Worm (Caenorhabditis elegans) whole organism, L2 larva: Measurements from ENCODE around the gene srw-68.

Source experiments
- C34F6.9 ChIP-seq: fragments of 150-350 bp; optimal IDR thresholded peaks from 2 replicates; lab custom pipeline; 2014; ENCODE audit warnings: missing biosample characterization, missing genetic modification characterization
- F13H6.1 ChIP-seq: sonication (generic microtip); optimal IDR thresholded peaks from 2 replicates; lab custom pipeline; 2016; ENCODE audit warnings: missing genetic modification characterization, missing compliant biosample characterization
- R02D3.7 ChIP-seq: fragments of 150-350 bp; optimal IDR thresholded peaks from 2 replicates; lab custom pipeline; 2014; ENCODE audit warnings: missing biosample characterization, missing genetic modification characterization
- Y55F3AM.14 ChIP-seq: fragments of 200-800 bp; sonication (Bioruptor generic); optimal IDR thresholded peaks from 2 replicates; lab custom pipeline; 2018; ENCODE audit warnings: mild to moderate bottlenecking, missing genetic modification characterization, missing compliant biosample characterization
- ZK546.5 ChIP-seq: sonication (generic microtip); optimal IDR thresholded peaks from 2 replicates; lab custom pipeline; 2017; ENCODE audit warnings: missing biosample characterization, missing genetic modification characterization
- alr-1 ChIP-seq: fragments of 150-350 bp; optimal IDR thresholded peaks from 2 replicates; lab custom pipeline; 2014; ENCODE audit warnings: missing biosample characterization, missing genetic modification characterization
- aly-2 ChIP-seq: fragments of 150-350 bp; optimal IDR thresholded peaks from 2 replicates; lab custom pipeline; 2014; ENCODE audit warnings: missing biosample characterization, missing genetic modification characterization
- ama-1 ChIP-seq: fragments of 150-350 bp; optimal IDR thresholded peaks from 2 replicates; lab custom pipeline; 2018; ENCODE audit warnings: inconsistent platforms
- blmp-1 ChIP-seq: sonication (generic microtip); optimal IDR thresholded peaks from 2 replicates; lab custom pipeline; 2017; ENCODE audit warnings: missing genetic modification characterization, mild to moderate bottlenecking, missing compliant biosample characterization, antibody characterized with exemption, moderate library complexity; ENCODE audit not compliant: insufficient read depth
- ceh-16 ChIP-seq: fragments of 150-350 bp; optimal IDR thresholded peaks from 2 replicates; lab custom pipeline; 2014; ENCODE audit warnings: missing biosample characterization, missing genetic modification characterization
- ceh-82 ChIP-seq: fragments of 150-350 bp; optimal IDR thresholded peaks from 2 replicates; lab custom pipeline; 2014; ENCODE audit warnings: missing biosample characterization, missing genetic modification characterization
- crh-2 ChIP-seq: sonication (generic microtip); optimal IDR thresholded peaks from 2 replicates; lab custom pipeline; 2017; ENCODE audit warnings: missing biosample characterization, missing genetic modification characterization
- dmd-4 ChIP-seq: sonication (generic microtip); optimal IDR thresholded peaks from 2 replicates; lab custom pipeline; 2017; ENCODE audit warnings: missing biosample characterization, missing genetic modification characterization
- egl-27 ChIP-seq: sonication (generic microtip); optimal IDR thresholded peaks from 3 replicates; lab custom pipeline; 2017; ENCODE audit warnings: missing biosample characterization, missing genetic modification reagents, missing genetic modification characterization
- elt-1 ChIP-seq: fragments of 150-350 bp; optimal IDR thresholded peaks from 2 replicates; lab custom pipeline; 2014; ENCODE audit warnings: missing biosample characterization, missing genetic modification characterization
- elt-3 ChIP-seq: sonication (generic microtip); optimal IDR thresholded peaks from 2 replicates; lab custom pipeline; 2017; ENCODE audit warnings: missing biosample characterization, missing genetic modification characterization
- fos-1 ChIP-seq: fragments of 150-350 bp; optimal IDR thresholded peaks from 2 replicates; lab custom pipeline; 2014; ENCODE audit warnings: missing biosample characterization, missing genetic modification characterization
- gmeb-1 ChIP-seq: fragments of 150-350 bp; optimal IDR thresholded peaks from 2 replicates; lab custom pipeline; 2014; ENCODE audit warnings: missing biosample characterization, missing genetic modification characterization
- lin-11 ChIP-seq: fragments of 150-350 bp; sonication (generic microtip); optimal IDR thresholded peaks from 2 replicates; lab custom pipeline; 2014; ENCODE audit warnings: missing biosample characterization, missing genetic modification characterization, inconsistent platforms, mixed read lengths
- lin-13 ChIP-seq: fragments of 150-350 bp; optimal IDR thresholded peaks from 2 replicates; lab custom pipeline; 2014; ENCODE audit warnings: missing biosample characterization, missing genetic modification reagents, missing genetic modification characterization
- lin-39 ChIP-seq: fragments of 150-350 bp; optimal IDR thresholded peaks from 2 replicates; lab custom pipeline; 2014; ENCODE audit warnings: missing biosample characterization, missing genetic modification reagents, missing genetic modification characterization
- lsy-2 ChIP-seq, 2 experiments: fragments of 150-350 bp in 1 of 2; sonication (generic microtip) in 1 of 2; optimal IDR thresholded peaks; 2 replicates each; lab custom pipeline; 2014 to 2017; ENCODE audit warnings: missing biosample characterization in 2 of 2, missing genetic modification characterization in 2 of 2
- mab-5 ChIP-seq: fragments of 150-350 bp; optimal IDR thresholded peaks from 2 replicates; lab custom pipeline; 2014; ENCODE audit warnings: missing biosample characterization, missing genetic modification characterization
- mbf-1 ChIP-seq: sonication (generic microtip); optimal IDR thresholded peaks from 2 replicates; lab custom pipeline; 2017; ENCODE audit warnings: missing biosample characterization, missing genetic modification characterization
- mdl-1 ChIP-seq, 2 experiments: fragments of 150-350 bp in 1 of 2; sonication (generic microtip) in 1 of 2; optimal IDR thresholded peaks; 2 replicates each; lab custom pipeline; 2017; ENCODE audit warnings: missing biosample characterization in 2 of 2, missing genetic modification characterization in 2 of 2
- nhr-10 ChIP-seq: sonication (generic microtip); optimal IDR thresholded peaks from 2 replicates; lab custom pipeline; 2017; ENCODE audit warnings: missing biosample characterization, missing genetic modification characterization
- nhr-11 ChIP-seq: fragments of 150-350 bp; optimal IDR thresholded peaks from 2 replicates; lab custom pipeline; 2014; ENCODE audit warnings: missing biosample characterization, missing genetic modification characterization
- nhr-12 ChIP-seq: fragments of 150-350 bp; optimal IDR thresholded peaks from 2 replicates; lab custom pipeline; 2014; ENCODE audit warnings: missing biosample characterization, missing genetic modification characterization
- nhr-129 ChIP-seq: fragments of 150-350 bp; optimal IDR thresholded peaks from 2 replicates; lab custom pipeline; 2014; ENCODE audit warnings: missing biosample characterization, missing genetic modification characterization
- nhr-21 ChIP-seq: fragments of 150-350 bp; optimal IDR thresholded peaks from 2 replicates; lab custom pipeline; 2014; ENCODE audit warnings: missing biosample characterization, missing genetic modification characterization
- nhr-23 ChIP-seq: fragments of 150-350 bp; optimal IDR thresholded peaks from 2 replicates; lab custom pipeline; 2014; ENCODE audit warnings: missing biosample characterization, missing genetic modification reagents, missing genetic modification characterization
- nhr-237 ChIP-seq: fragments of 150-350 bp; optimal IDR thresholded peaks from 2 replicates; lab custom pipeline; 2014; ENCODE audit warnings: missing biosample characterization, missing genetic modification characterization
- nhr-6 ChIP-seq: fragments of 150-350 bp; optimal IDR thresholded peaks from 2 replicates; lab custom pipeline; 2014; ENCODE audit warnings: missing biosample characterization, missing genetic modification characterization
- nhr-77 ChIP-seq: fragments of 150-350 bp; optimal IDR thresholded peaks from 2 replicates; lab custom pipeline; 2014; ENCODE audit warnings: missing biosample characterization, missing genetic modification characterization
- peb-1 ChIP-seq: fragments of 150-350 bp; optimal IDR thresholded peaks from 2 replicates; lab custom pipeline; 2014; ENCODE audit warnings: missing biosample characterization, missing genetic modification characterization
- sem-4 ChIP-seq: fragments of 150-350 bp; optimal IDR thresholded peaks from 2 replicates; lab custom pipeline; 2014; ENCODE audit warnings: missing biosample characterization, missing genetic modification reagents, missing genetic modification characterization
- skn-1 ChIP-seq: sonication (generic microtip); optimal IDR thresholded peaks from 2 replicates; lab custom pipeline; 2017; ENCODE audit warnings: missing biosample characterization, missing genetic modification characterization
- sma-3 ChIP-seq: sonication (generic microtip); optimal IDR thresholded peaks from 2 replicates; lab custom pipeline; 2016; ENCODE audit warnings: missing genetic modification reagents, missing genetic modification characterization, missing compliant biosample characterization
- sma-9 ChIP-seq, 2 experiments: fragments of 150-350 bp in 1 of 2; sonication (generic microtip) in 1 of 2; optimal IDR thresholded peaks; 2 replicates each; lab custom pipeline; 2014 to 2016; ENCODE audit warnings: missing genetic modification characterization in 2 of 2, mild to moderate bottlenecking in 1 of 2, missing biosample characterization in 1 of 2, missing compliant biosample characterization in 1 of 2, missing genetic modification reagents in 1 of 2, moderate library complexity in 1 of 2
- snpc-4 ChIP-seq: fragments of 150-350 bp; optimal IDR thresholded peaks from 2 replicates; lab custom pipeline; 2014; ENCODE audit warnings: missing biosample characterization, missing genetic modification characterization
- unc-39 ChIP-seq: fragments of 150-350 bp; optimal IDR thresholded peaks from 2 replicates; lab custom pipeline; 2014; ENCODE audit warnings: missing biosample characterization, missing genetic modification characterization
- unc-62 ChIP-seq: fragments of 150-350 bp; optimal IDR thresholded peaks from 2 replicates; lab custom pipeline; 2014; ENCODE audit warnings: missing biosample characterization, missing genetic modification reagents, missing genetic modification characterization
- zag-1 ChIP-seq: fragments of 150-350 bp; optimal IDR thresholded peaks from 2 replicates; lab custom pipeline; 2014; ENCODE audit warnings: missing biosample characterization, missing genetic modification characterization
- ztf-1 ChIP-seq: fragments of 200-800 bp; sonication (Bioruptor generic); conservative IDR thresholded peaks from 2 replicates; pipeline ENCODE4 v1.3.6; 2022; ENCODE audit warnings: missing genetic modification characterization, missing compliant biosample characterization
- ztf-11 ChIP-seq: sonication (generic microtip); optimal IDR thresholded peaks from 2 replicates; lab custom pipeline; 2017; ENCODE audit warnings: missing biosample characterization, missing genetic modification characterization
- ztf-4 ChIP-seq: fragments of 150-350 bp; optimal IDR thresholded peaks from 2 replicates; lab custom pipeline; 2014; ENCODE audit warnings: missing biosample characterization, missing genetic modification characterization

The srw-68 gene

ce11 chrV:7415780-7416428, 10.6 kb downstream of the srw-68 start, which contains the start of gene F18E3.13 (continued):
- TF ChIP-seq nhr-77 (tag; lab: Kevin White, UChicago) = no peak
- TF ChIP-seq egl-27 = peak; percentile 65
- TF ChIP-seq sem-4 (tag; lab: Kevin White, UChicago) = peak; percentile 48
- TF ChIP-seq ama-1 (lab: Kevin White, UChicago) = peak; percentile 86
- peak in 1 of 2 experiments; percentile 25 for TF ChIP-seq lsy-2 (tag; optimal IDR thresholded peaks at IDR 0.05; lab: Kevin White, UChicago)
- TF ChIP-seq F13H6.1 (tag; lab: Kevin White, UChicago) = peak; percentile 35
- TF ChIP-seq mab-5 (tag; lab: Kevin White, UChicago) = no peak
- TF ChIP-seq gmeb-1 (tag; lab: Kevin White, UChicago) = no peak

DNA sequence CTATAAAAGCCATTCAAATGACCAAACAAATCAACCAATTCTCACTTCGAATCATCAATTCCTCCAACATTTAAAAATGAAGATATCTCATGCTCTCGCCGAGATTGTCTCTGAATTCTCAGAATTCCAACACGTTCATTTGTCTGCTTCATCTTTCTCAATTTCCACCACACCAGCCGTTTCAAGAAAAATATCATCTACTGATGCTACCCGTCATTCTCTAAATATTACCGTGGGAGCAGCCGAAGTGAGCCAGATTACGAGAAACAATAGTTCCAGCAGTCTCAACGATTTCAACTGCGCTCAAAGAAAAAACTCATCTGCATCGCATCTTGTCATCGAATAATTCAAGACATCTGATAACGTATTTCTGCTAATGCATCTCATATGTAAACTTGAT, 11.6 kb downstream of the srw-68 start, which contains the start of gene F18E3.12:
Gene F18E3.12 (plus strand): TSS at position 77 of the 400 bp plus-strand sequence.
- TF ChIP-seq ama-1 (lab: Kevin White, UChicago) (peak; percentile 77), lsy-2 (tag; optimal IDR thresholded peaks at IDR 0.05; lab: Kevin White, UChicago) (no peak), lin-39 (tag; lab: Kevin White, UChicago) (no peak), snpc-4 (tag; lab: Kevin White, UChicago) (no peak), ztf-4 (no peak)

ce11 chrV:7413107-7413774, 13.3 kb downstream of the srw-68 start, which contains the start of gene F18E3.11:
Gene F18E3.11, plus strand, starts transcription at chrV:7413482.
- no peak for TF ChIP-seq snpc-4 (tag; lab: Kevin White, UChicago)
- no peak for TF ChIP-seq ceh-16
- no peak for TF ChIP-seq lin-11 (tag; lab: Kevin White, UChicago)
- no peak for TF ChIP-seq ztf-4
- TF ChIP-seq C34F6.9 (tag; lab: Kevin White, UChicago) = no peak
- no peak for TF ChIP-seq sem-4 (tag; lab: Kevin White, UChicago)
- no peak for TF ChIP-seq lin-39 (tag; lab: Kevin White, UChicago)
- TF ChIP-seq dmd-4 (tag; lab: Kevin White, UChicago) = no peak
- TF ChIP-seq sma-3 (GFP tag; lab: Kevin White, UChicago) = peak; percentile 49
- no peak for TF ChIP-seq fos-1 (tag; lab: Kevin White, UChicago)
- TF ChIP-seq lin-13 = no peak
- TF ChIP-seq Y55F3AM.14 = no peak
- no peak for TF ChIP-seq nhr-77 (tag; lab: Kevin White, UChicago)
- peak; percentile 9 for TF ChIP-seq crh-2 (tag; lab: Kevin White, UChicago)
- TF ChIP-seq skn-1 (tag; lab: Kevin White, UChicago) = no peak
- TF ChIP-seq nhr-6 (tag; lab: Kevin White, UChicago) = peak; percentile 6
- no peak for TF ChIP-seq mbf-1 (tag; lab: Kevin White, UChicago)
- TF ChIP-seq gmeb-1 (tag; lab: Kevin White, UChicago) = no peak
- no peak for TF ChIP-seq zag-1 (tag; lab: Kevin White, UChicago)
- TF ChIP-seq ceh-82 (tag; lab: Kevin White, UChicago) = no peak
- peak; percentile 84 for TF ChIP-seq sma-9 (GFP tag; optimal IDR thresholded peaks at IDR 0.05; lab: Kevin White, UChicago)
- TF ChIP-seq sma-9 (tag; optimal IDR thresholded peaks at IDR 0.05; lab: Kevin White, UChicago) = no peak
- TF ChIP-seq egl-27 = no peak
- TF ChIP-seq elt-3 (tag; lab: Kevin White, UChicago) = no peak
- TF ChIP-seq lsy-2 (tag; optimal IDR thresholded peaks at IDR 0.05; lab: Kevin White, UChicago) = no peak
- TF ChIP-seq mdl-1 (tag; optimal IDR thresholded peaks at IDR 0.05; lab: Kevin White, UChicago) = no peak
- no peak for TF ChIP-seq aly-2 (tag; lab: Kevin White, UChicago)
- TF ChIP-seq nhr-129 (tag; lab: Kevin White, UChicago) = peak; percentile 84
- no peak for TF ChIP-seq R02D3.7
- no peak for TF ChIP-seq ZK546.5
- no peak for TF ChIP-seq ztf-1 (GFP tag; lab: Robert Waterston, UW)
- TF ChIP-seq ama-1 (lab: Kevin White, UChicago) = peak; percentile 89
- TF ChIP-seq alr-1 = no peak
- TF ChIP-seq nhr-21 (tag; lab: Kevin White, UChicago) = peak; percentile 80
- no peak for TF ChIP-seq nhr-237 (tag; lab: Kevin White, UChicago)
- TF ChIP-seq unc-62 (GFP tag; lab: Kevin White, UChicago) = no peak
- peak; percentile 78 for TF ChIP-seq blmp-1 (tag; lab: Kevin White, UChicago)
- TF ChIP-seq nhr-11 (tag; lab: Kevin White, UChicago) = no peak
- no peak for TF ChIP-seq unc-39 (tag; lab: Kevin White, UChicago)
- no peak for TF ChIP-seq mab-5 (tag; lab: Kevin White, UChicago)
- TF ChIP-seq F13H6.1 (tag; lab: Kevin White, UChicago) = no peak
- no peak for TF ChIP-seq elt-1 (tag; lab: Kevin White, UChicago)
- TF ChIP-seq nhr-10 (tag; lab: Kevin White, UChicago) = no peak
- TF ChIP-seq ztf-11 (tag; lab: Kevin White, UChicago) = no peak
- no peak for TF ChIP-seq nhr-12 (tag; lab: Kevin White, UChicago)
- TF ChIP-seq nhr-23 (tag; lab: Kevin White, UChicago) = no peak
- TF ChIP-seq peb-1 = no peak
